Fruit fly (Drosophila melanogaster): ENCODE results near the gene Bdbt.

dm6 chr3R:21092829-21093228 is 25.8 kb downstream of the Bdbt start:
- TF ChIP-seq Myc (optimal IDR thresholded peaks at IDR 0.05) (no peak), psq (optimal IDR thresholded peaks at IDR 0.05) (no peak), Sin3A (optimal IDR thresholded peaks at IDR 0.05) (no peak), ttk (optimal IDR thresholded peaks at IDR 0.05) (no peak)

Data from Kc167 (cell line).